Fruit fly (Drosophila melanogaster) whole organism, prepupa: ENCODE results near the gene TfIIA-S.

Source experiments
- Blimp-1 ChIP-seq: fragments of 200-800 bp; sonication (Bioruptor generic); optimal IDR thresholded peaks from 3 replicates; lab custom pipeline; 2017; ENCODE audit warnings: missing biosample characterization, missing genetic modification characterization, mild to moderate bottlenecking, moderate library complexity, missing genetic modification reagents
- CG10669 ChIP-seq: fragments of 200-800 bp; sonication (Bioruptor generic); optimal IDR thresholded peaks from 3 replicates; lab custom pipeline; 2018; ENCODE audit warnings: missing biosample characterization, mild to moderate bottlenecking, missing genetic modification characterization, moderate library complexity
- CG11902 ChIP-seq: fragments of 200-800 bp; sonication (Bioruptor generic); optimal IDR thresholded peaks from 3 replicates; lab custom pipeline; 2016; ENCODE audit warnings: missing biosample characterization, missing genetic modification characterization
- CG15336 ChIP-seq: fragments of 200-800 bp; sonication (Bioruptor generic); IDR thresholded peaks from 2 replicates; pipeline ENCODE4 v1.3.6; 2022; ENCODE audit warnings: missing biosample characterization, missing genetic modification characterization
- CG1621 ChIP-seq: fragments of 200-800 bp; sonication (Bioruptor generic); optimal IDR thresholded peaks from 3 replicates; lab custom pipeline; 2018; ENCODE audit warnings: missing biosample characterization, mild to moderate bottlenecking, missing genetic modification characterization
- CG16779 ChIP-seq: fragments of 200-800 bp; sonication (Bioruptor generic); optimal IDR thresholded peaks from 3 replicates; lab custom pipeline; 2017; ENCODE audit warnings: missing biosample characterization, mild to moderate bottlenecking, missing genetic modification characterization
- CG3032 ChIP-seq: fragments of 200-800 bp; optimal IDR thresholded peaks from 2 replicates; lab custom pipeline; 2019; ENCODE audit warnings: missing biosample characterization, mild to moderate bottlenecking, missing genetic modification characterization, moderate library complexity
- CG31627 ChIP-seq: fragments of 200-800 bp; sonication (Bioruptor generic); optimal IDR thresholded peaks from 3 replicates; lab custom pipeline; 2016; ENCODE audit warnings: missing biosample characterization, missing genetic modification characterization
- CG32006 ChIP-seq: fragments of 200-800 bp; sonication (Bioruptor generic); optimal IDR thresholded peaks from 3 replicates; lab custom pipeline; 2017; ENCODE audit warnings: missing biosample characterization, mild to moderate bottlenecking, missing genetic modification characterization
- CG3919 ChIP-seq: fragments of 200-800 bp; sonication (Bioruptor generic); optimal IDR thresholded peaks from 3 replicates; lab custom pipeline; 2016; ENCODE audit warnings: missing biosample characterization, missing genetic modification characterization
- CG6163 ChIP-seq: fragments of 200-800 bp; sonication (Bioruptor generic); IDR thresholded peaks from 3 replicates; pipeline ENCODE4 v1.3.6; 2022; ENCODE audit warnings: missing biosample characterization, missing genetic modification characterization
- CG6276 ChIP-seq: fragments of 200-800 bp; sonication (Bioruptor generic); optimal IDR thresholded peaks from 2 replicates; lab custom pipeline; 2017; ENCODE audit warnings: missing biosample characterization, mild to moderate bottlenecking, missing genetic modification characterization
- CG6854 ChIP-seq: fragments of 200-800 bp; sonication (Bioruptor generic); optimal IDR thresholded peaks from 2 replicates; lab custom pipeline; 2017; ENCODE audit warnings: missing biosample characterization, mild to moderate bottlenecking, missing genetic modification characterization
- CG7368 ChIP-seq: fragments of 200-800 bp; sonication (Bioruptor generic); optimal IDR thresholded peaks from 3 replicates; lab custom pipeline; 2016; ENCODE audit warnings: missing biosample characterization, missing genetic modification characterization
- CG8319 ChIP-seq: fragments of 200-800 bp; sonication (Bioruptor generic); optimal IDR thresholded peaks from 3 replicates; lab custom pipeline; 2016; ENCODE audit warnings: missing biosample characterization, missing genetic modification characterization
- CG8632 ChIP-seq: fragments of 200-800 bp; sonication (Bioruptor generic); optimal IDR thresholded peaks from 3 replicates; lab custom pipeline; 2016; ENCODE audit warnings: missing biosample characterization, missing genetic modification characterization
- CG9139 ChIP-seq: fragments of 200-800 bp; sonication (Bioruptor generic); optimal IDR thresholded peaks from 3 replicates; lab custom pipeline; 2017; ENCODE audit warnings: missing biosample characterization, mild to moderate bottlenecking, missing genetic modification characterization
- Eip75B ChIP-seq: fragments of 200-800 bp; sonication (Bioruptor generic); optimal IDR thresholded peaks from 3 replicates; lab custom pipeline; 2016; ENCODE audit warnings: missing biosample characterization, missing genetic modification characterization
- Eip78C ChIP-seq: fragments of 200-800 bp; sonication (Bioruptor generic); peaks from one replicate; lab custom pipeline; 2016; ENCODE audit warnings: missing biosample characterization, missing genetic modification characterization
- Eip93F ChIP-seq: fragments of 200-800 bp; sonication (Bioruptor generic); optimal IDR thresholded peaks from 2 replicates; lab custom pipeline; 2016; ENCODE audit warnings: missing biosample characterization, mild to moderate bottlenecking, missing genetic modification characterization
- Gug ChIP-seq: fragments of 200-800 bp; sonication (Bioruptor generic); IDR thresholded peaks from 2 replicates; pipeline ENCODE4 v1.3.6; 2022; ENCODE audit warnings: missing biosample characterization, missing genetic modification characterization
- Hr39 ChIP-seq: fragments of 200-800 bp; sonication (Bioruptor generic); optimal IDR thresholded peaks from 2 replicates; lab custom pipeline; 2016; ENCODE audit warnings: missing biosample characterization, missing genetic modification characterization
- Hr4 ChIP-seq: fragments of 200-800 bp; sonication (Bioruptor generic); optimal IDR thresholded peaks from 3 replicates; lab custom pipeline; 2016; ENCODE audit warnings: missing biosample characterization, missing genetic modification characterization
- Lpt ChIP-seq: fragments of 200-800 bp; sonication (Bioruptor generic); optimal IDR thresholded peaks from 3 replicates; lab custom pipeline; 2016; ENCODE audit warnings: missing biosample characterization, missing genetic modification characterization
- Met ChIP-seq: fragments of 200-800 bp; sonication (Bioruptor generic); optimal IDR thresholded peaks from 3 replicates; lab custom pipeline; 2016; ENCODE audit warnings: missing biosample characterization, missing genetic modification characterization
- OdsH ChIP-seq: fragments of 200-800 bp; sonication (Bioruptor generic); optimal IDR thresholded peaks from 3 replicates; lab custom pipeline; 2016; ENCODE audit warnings: missing biosample characterization, missing genetic modification characterization
- Smox ChIP-seq: fragments of 200-800 bp; sonication (Bioruptor generic); optimal IDR thresholded peaks from 3 replicates; lab custom pipeline; 2016; ENCODE audit warnings: missing biosample characterization, missing genetic modification characterization
- Sox102F ChIP-seq: fragments of 200-800 bp; sonication (Bioruptor generic); optimal IDR thresholded peaks from 2 replicates; lab custom pipeline; 2016; ENCODE audit warnings: missing biosample characterization, mild to moderate bottlenecking, missing genetic modification characterization
- Sox14 ChIP-seq: fragments of 200-800 bp; sonication (Bioruptor generic); optimal IDR thresholded peaks from 3 replicates; lab custom pipeline; 2016; ENCODE audit warnings: missing biosample characterization, missing genetic modification characterization
- Sox15 ChIP-seq: fragments of 200-800 bp; sonication (Bioruptor generic); optimal IDR thresholded peaks from 3 replicates; lab custom pipeline; 2016; ENCODE audit warnings: missing biosample characterization, missing genetic modification characterization
- achi ChIP-seq: fragments of 200-800 bp; sonication (Bioruptor generic); optimal IDR thresholded peaks from 3 replicates; lab custom pipeline; 2016; ENCODE audit warnings: missing biosample characterization, missing genetic modification characterization
- cyc ChIP-seq: fragments of 200-800 bp; sonication (Bioruptor generic); optimal IDR thresholded peaks from 3 replicates; lab custom pipeline; 2016; ENCODE audit warnings: missing biosample characterization, missing genetic modification characterization
- eg ChIP-seq: fragments of 200-800 bp; sonication (Bioruptor generic); IDR thresholded peaks from 3 replicates; pipeline ENCODE4 v1.3.6; 2022; ENCODE audit warnings: missing biosample characterization, missing genetic modification characterization
- esn ChIP-seq: fragments of 200-800 bp; sonication (Bioruptor generic); optimal IDR thresholded peaks from 2 replicates; lab custom pipeline; 2016; ENCODE audit warnings: missing biosample characterization, mild to moderate bottlenecking, missing genetic modification characterization, moderate library complexity
- fd59A ChIP-seq: fragments of 200-800 bp; sonication (Bioruptor generic); optimal IDR thresholded peaks from 2 replicates; lab custom pipeline; 2017; ENCODE audit warnings: missing biosample characterization, mild to moderate bottlenecking, missing genetic modification characterization, missing genetic modification reagents
- fd85E ChIP-seq: fragments of 200-800 bp; sonication (Bioruptor generic); optimal IDR thresholded peaks from 3 replicates; lab custom pipeline; 2016; ENCODE audit warnings: missing biosample characterization, missing genetic modification characterization
- fkh ChIP-seq: fragments of 200-800 bp; sonication (Bioruptor generic); optimal IDR thresholded peaks from 3 replicates; lab custom pipeline; 2017; ENCODE audit warnings: missing biosample characterization, mild to moderate bottlenecking, missing genetic modification characterization, moderate library complexity
- lz ChIP-seq: fragments of 200-800 bp; sonication (Bioruptor generic); optimal IDR thresholded peaks from 3 replicates; lab custom pipeline; 2016; ENCODE audit warnings: missing biosample characterization, missing genetic modification characterization
- net ChIP-seq: fragments of 200-800 bp; sonication (Bioruptor generic); optimal IDR thresholded peaks from 3 replicates; lab custom pipeline; 2016; ENCODE audit warnings: missing biosample characterization, missing genetic modification characterization
- ss ChIP-seq, 2 experiments: fragments of 200-800 bp; sonication (Bioruptor generic); optimal IDR thresholded peaks; 2 replicates in 1 of 2; 3 replicates in 1 of 2; lab custom pipeline; 2017 to 2018; ENCODE audit warnings: mild to moderate bottlenecking in 2 of 2, missing biosample characterization in 2 of 2, missing genetic modification characterization in 2 of 2, moderate library complexity in 1 of 2
- svp ChIP-seq: fragments of 200-800 bp; sonication (Bioruptor generic); peaks from one replicate; lab custom pipeline; 2016; ENCODE audit warnings: missing biosample characterization, missing genetic modification characterization

The TfIIA-S gene

dm6 chr3R:23920874-23921539 lies 30.1 kb upstream of the TfIIA-S start (continued):
- no peak for TF ChIP-seq Lpt (GFP tag; lab: Kevin White, UChicago)
- peak; percentile 64 for TF ChIP-seq lz (GFP tag; lab: Kevin White, UChicago)
- peak; percentile 32 for TF ChIP-seq achi
- peak; percentile 36 for TF ChIP-seq CG3919 (GFP tag; lab: Kevin White, UChicago)
- peak; percentile 78 for TF ChIP-seq Eip78C
- no peak for TF ChIP-seq CG9139 (GFP tag; lab: Kevin White, UChicago)
- peak; percentile 6 for TF ChIP-seq Eip75B (GFP tag; lab: Kevin White, UChicago)
- no peak for TF ChIP-seq CG16779 (tag; lab: Kevin White, UChicago)
- TF ChIP-seq fd85E = no peak
- no peak for TF ChIP-seq CG8319 (GFP tag; lab: Kevin White, UChicago)
- TF ChIP-seq Eip93F (GFP tag; lab: Kevin White, UChicago) = peak; percentile 39
- peak; percentile 58 for TF ChIP-seq CG31627 (GFP tag; lab: Kevin White, UChicago)
- TF ChIP-seq Blimp-1 (GFP tag; lab: Kevin White, UChicago) = no peak
- TF ChIP-seq CG6854 (GFP tag; lab: Kevin White, UChicago) = no peak
- TF ChIP-seq eg (GFP tag; lab: Robert Waterston, UW) = peak; percentile 74
- TF ChIP-seq CG15336 (GFP tag; lab: Robert Waterston, UW) = peak; percentile 26; the same call in 1 of the 2 replicates
- TF ChIP-seq CG32006 (GFP tag; lab: Kevin White, UChicago) = no peak
- TF ChIP-seq Sox15 = peak; percentile 41

- TF ChIP-seq CG3919 (GFP tag; lab: Kevin White, UChicago) (peak; percentile 48), CG10669 (GFP tag; lab: Kevin White, UChicago) (no peak)
These were observed 29.5 kb upstream of the TfIIA-S start for dm6 chr3R:23920387-23920786.

dm6 chr3R:23919366-23919765 lies 28.5 kb upstream of the TfIIA-S start:
- TF ChIP-seq CG8632 (peak; percentile 25), CG9139 (GFP tag; lab: Kevin White, UChicago) (no peak), fd85E (no peak), eg (GFP tag; lab: Robert Waterston, UW) (peak; percentile 28; the same call in 1 of the 3 replicates), Eip78C (peak; percentile 49), lz (GFP tag; lab: Kevin White, UChicago) (no peak), CG1621 (peak; percentile 14), net (GFP tag; lab: Kevin White, UChicago) (peak; percentile 38), Met (GFP tag; lab: Kevin White, UChicago) (no peak), Hr39 (GFP tag; lab: Kevin White, UChicago) (no peak), Eip75B (GFP tag; lab: Kevin White, UChicago) (no peak), fkh (peak; percentile 93), Gug (no peak), OdsH (GFP tag; lab: Kevin White, UChicago) (no peak), esn (GFP tag; lab: Kevin White, UChicago) (no peak), CG7368 (peak; percentile 12), CG6163 (no peak), Sox14 (GFP tag; lab: Kevin White, UChicago) (no peak), Smox (GFP tag; lab: Kevin White, UChicago) (no peak)

dm6 chr3R:23915967-23916366 lies 25.1 kb upstream of the TfIIA-S start:
- TF ChIP-seq OdsH (GFP tag; lab: Kevin White, UChicago) = peak; percentile 87
- TF ChIP-seq CG7368 = peak; percentile 81
- peak; percentile 97 for TF ChIP-seq Eip78C
- TF ChIP-seq eg (GFP tag; lab: Robert Waterston, UW) = peak; percentile 50; the same call in 2 of the 3 replicates
- peak; percentile 90 for TF ChIP-seq Eip75B (GFP tag; lab: Kevin White, UChicago)
- peak; percentile 91 for TF ChIP-seq Sox102F (GFP tag; lab: Kevin White, UChicago)
- TF ChIP-seq fd85E = peak; percentile 47
- TF ChIP-seq CG9139 (GFP tag; lab: Kevin White, UChicago) = peak; percentile 70
- TF ChIP-seq ss (GFP tag; optimal IDR thresholded peaks at IDR 0.05; lab: Kevin White, UChicago) = peak; percentile 86 to 92
- peak; percentile 27 for TF ChIP-seq CG6276
- TF ChIP-seq CG10669 (GFP tag; lab: Kevin White, UChicago) = peak; percentile 93
- peak; percentile 86 for TF ChIP-seq Smox (GFP tag; lab: Kevin White, UChicago)
- TF ChIP-seq esn (GFP tag; lab: Kevin White, UChicago) = peak; percentile 90
- peak; percentile 69 for TF ChIP-seq Hr4
- peak; percentile 90 for TF ChIP-seq Sox14 (GFP tag; lab: Kevin White, UChicago)
- TF ChIP-seq CG15336 (GFP tag; lab: Robert Waterston, UW) = peak; percentile 67
- peak; percentile 50 for TF ChIP-seq CG6854 (GFP tag; lab: Kevin White, UChicago)
- TF ChIP-seq CG3032 (tag; lab: Kevin White, UChicago) = peak; percentile 89
- peak; percentile 90 for TF ChIP-seq CG3919 (GFP tag; lab: Kevin White, UChicago)
- peak; percentile 88 for TF ChIP-seq cyc (GFP tag; lab: Kevin White, UChicago)
- TF ChIP-seq CG1621 = peak; percentile 90
- peak; percentile 77 for TF ChIP-seq CG11902 (GFP tag; lab: Kevin White, UChicago)
- peak; percentile 90 for TF ChIP-seq lz (GFP tag; lab: Kevin White, UChicago)
- peak; percentile 67 for TF ChIP-seq Lpt (GFP tag; lab: Kevin White, UChicago)
- TF ChIP-seq CG6163 = peak; percentile 89
- peak; percentile 94 for TF ChIP-seq svp
- TF ChIP-seq fd59A (GFP tag; lab: Kevin White, UChicago) = peak; percentile 92
- TF ChIP-seq Met (GFP tag; lab: Kevin White, UChicago) = peak; percentile 93
- TF ChIP-seq fkh = no peak
